Fruit fly (Drosophila melanogaster): ENCODE results near the gene CG42759.
A peak's percentile ranks its signal among the peaks of the same experiment; 100 is the strongest.

The CG42759 gene

dm6 chr3R:10142770-10143169, at the start of gene CG42759:
TSS of gene CG42759 (plus strand) at chr3R:10143070.
- no peak for TF ChIP-seq Dll (optimal IDR thresholded peaks at IDR 0.05)
- no peak for TF ChIP-seq psq (optimal IDR thresholded peaks at IDR 0.05)
- no peak for TF ChIP-seq pan (optimal IDR thresholded peaks at IDR 0.05)
- no peak for TF ChIP-seq CG8478 (optimal IDR thresholded peaks at IDR 0.05)

DNA sequence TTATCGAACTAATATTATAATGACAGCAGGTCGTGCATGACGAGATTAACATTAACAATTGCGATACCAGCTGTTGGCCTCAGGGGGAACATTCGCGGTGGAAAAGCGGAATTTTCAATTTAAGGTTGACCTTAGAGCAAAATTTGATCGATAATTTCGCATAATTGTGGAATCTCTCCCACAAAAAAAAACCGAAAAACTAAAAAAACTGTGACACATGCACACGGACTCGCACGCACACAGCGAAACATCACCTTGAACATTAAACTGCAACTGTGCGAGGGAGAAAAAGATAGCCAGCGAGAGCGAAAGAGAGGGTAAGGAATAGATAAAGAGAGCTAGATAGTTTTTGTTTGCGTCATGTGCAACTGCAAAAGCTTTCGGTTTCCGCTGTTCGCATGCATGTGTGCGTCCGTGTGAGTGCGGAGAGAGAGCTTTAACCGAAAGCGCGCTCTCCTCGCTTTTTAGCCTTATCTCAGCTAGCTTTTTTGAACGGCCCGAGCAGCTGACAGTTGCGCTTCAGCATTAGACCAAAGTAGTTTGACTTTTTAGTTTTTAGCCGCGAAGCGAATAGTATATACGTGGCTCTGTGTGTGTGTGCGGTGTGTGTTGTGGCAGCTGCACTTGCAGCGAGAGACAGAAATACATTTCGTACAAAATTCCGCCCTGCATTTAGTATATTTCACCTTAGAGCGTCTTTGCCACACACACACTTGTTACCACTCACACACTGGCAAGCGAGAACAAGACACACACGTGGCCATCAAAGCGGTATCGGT, 49.4 kb upstream of the CG42759 start:
- no peak for TF ChIP-seq usp (GFP tag; optimal IDR thresholded peaks at IDR 0.05)
- no peak for TF ChIP-seq Dll (optimal IDR thresholded peaks at IDR 0.05)
- no peak for TF ChIP-seq CG8478 (optimal IDR thresholded peaks at IDR 0.05)
- no peak for TF ChIP-seq EcR (GFP tag; optimal IDR thresholded peaks at IDR 0.05)
- TF ChIP-seq pan (optimal IDR thresholded peaks at IDR 0.05), result no peak
- no peak for TF ChIP-seq psq (optimal IDR thresholded peaks at IDR 0.05)

DNA sequence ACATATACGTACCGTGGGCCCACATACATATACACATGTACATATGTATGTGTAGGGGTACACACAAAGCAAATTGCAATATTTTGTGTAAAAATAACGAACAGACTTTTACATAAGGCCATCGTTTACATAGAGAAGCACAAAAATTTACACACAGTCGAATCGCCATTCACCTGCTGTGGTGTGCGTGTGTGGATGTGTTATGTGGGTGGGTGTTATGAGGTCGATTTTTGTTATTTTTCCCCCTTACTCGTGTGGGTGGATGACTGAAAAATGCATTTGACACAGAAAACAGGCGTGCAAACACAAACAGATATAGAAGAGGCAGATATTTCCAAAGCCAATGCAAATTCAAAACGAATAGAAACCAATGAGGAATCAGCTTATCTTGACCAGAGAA, 47.8 kb upstream of the CG42759 start:
- TF ChIP-seq pan (optimal IDR thresholded peaks at IDR 0.05) (no peak), CG8478 (optimal IDR thresholded peaks at IDR 0.05) (no peak), usp (GFP tag; optimal IDR thresholded peaks at IDR 0.05) (no peak), psq (optimal IDR thresholded peaks at IDR 0.05) (no peak)

DNA sequence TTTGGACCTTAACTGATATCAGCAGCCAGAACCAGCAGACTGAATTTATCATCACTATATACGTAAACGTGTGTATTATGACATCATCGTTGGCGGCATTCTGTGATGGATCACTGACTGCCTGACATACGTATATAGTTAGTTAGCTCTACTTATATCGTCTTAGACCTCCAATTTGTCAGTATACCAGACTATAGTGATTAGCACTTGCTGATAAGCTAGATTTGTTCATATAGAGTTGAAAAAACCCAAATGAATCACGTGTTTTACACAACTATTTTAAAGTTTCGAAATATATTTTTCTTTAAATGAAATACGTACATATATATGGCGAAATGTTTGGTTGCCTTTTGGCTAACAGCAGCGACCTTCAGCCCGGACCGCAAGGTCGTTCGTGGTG, 47.1 kb upstream of the CG42759 start:
- TF ChIP-seq Dll (optimal IDR thresholded peaks at IDR 0.05) (no peak), pan (optimal IDR thresholded peaks at IDR 0.05) (no peak), psq (optimal IDR thresholded peaks at IDR 0.05) (no peak), usp (GFP tag; optimal IDR thresholded peaks at IDR 0.05) (no peak), CG8478 (optimal IDR thresholded peaks at IDR 0.05) (no peak), EcR (GFP tag; optimal IDR thresholded peaks at IDR 0.05) (no peak)

DNA sequence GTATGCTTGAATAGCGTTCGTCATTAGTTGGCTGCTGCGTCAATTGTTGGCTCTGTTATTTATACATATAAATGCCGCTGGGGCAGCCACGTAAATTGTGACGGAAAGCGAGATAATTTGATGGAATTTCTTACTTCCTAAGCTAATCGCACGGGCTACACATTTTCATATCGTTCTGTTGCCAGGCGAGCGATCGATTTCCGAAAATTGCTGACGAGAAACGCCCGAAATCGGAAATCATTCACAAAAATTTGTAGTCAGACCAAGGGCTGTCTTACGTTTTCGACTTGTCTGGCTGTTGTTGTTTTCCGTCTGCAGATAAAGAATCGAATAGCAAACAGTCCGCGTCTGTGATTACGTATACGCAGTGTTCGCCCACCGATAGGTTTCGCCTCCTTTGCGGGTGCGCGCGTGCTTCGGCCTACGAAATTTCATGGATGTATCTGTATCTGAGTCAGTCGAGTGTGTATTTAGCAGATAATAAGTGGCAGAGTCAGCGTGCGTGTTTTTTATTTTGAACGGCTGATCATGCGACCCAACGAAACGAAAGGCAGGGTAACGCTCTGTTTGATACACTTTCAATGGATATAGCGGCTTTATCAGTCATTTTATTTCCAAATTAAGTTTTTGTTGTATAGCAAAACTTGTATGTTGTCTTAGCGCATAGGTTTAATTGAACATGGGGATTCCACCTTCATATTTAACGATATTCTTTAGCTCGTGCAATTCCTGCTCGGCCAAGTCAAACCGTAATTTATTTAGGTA, 45.2 kb upstream of the CG42759 start:
- TF ChIP-seq Dll (optimal IDR thresholded peaks at IDR 0.05) (no peak), CG8478 (optimal IDR thresholded peaks at IDR 0.05) (no peak), psq (optimal IDR thresholded peaks at IDR 0.05) (no peak), EcR (GFP tag; optimal IDR thresholded peaks at IDR 0.05) (no peak), usp (GFP tag; optimal IDR thresholded peaks at IDR 0.05) (no peak), pan (optimal IDR thresholded peaks at IDR 0.05) (no peak)

dm6 chr3R:10098296-10098675, 44.6 kb upstream of the CG42759 start:
- no peak for TF ChIP-seq psq (optimal IDR thresholded peaks at IDR 0.05)
- no peak for TF ChIP-seq pan (optimal IDR thresholded peaks at IDR 0.05)
- no peak for TF ChIP-seq CG8478 (optimal IDR thresholded peaks at IDR 0.05)
- no peak for TF ChIP-seq EcR (GFP tag; optimal IDR thresholded peaks at IDR 0.05)
- no peak for TF ChIP-seq usp (GFP tag; optimal IDR thresholded peaks at IDR 0.05)
- TF ChIP-seq Dll (optimal IDR thresholded peaks at IDR 0.05), result no peak

- no peak for TF ChIP-seq EcR (GFP tag; optimal IDR thresholded peaks at IDR 0.05)
- no peak for TF ChIP-seq Dll (optimal IDR thresholded peaks at IDR 0.05)
- no peak for TF ChIP-seq usp (GFP tag; optimal IDR thresholded peaks at IDR 0.05)
- TF ChIP-seq pan (optimal IDR thresholded peaks at IDR 0.05), result no peak
- no peak for TF ChIP-seq psq (optimal IDR thresholded peaks at IDR 0.05)
- TF ChIP-seq CG8478 (optimal IDR thresholded peaks at IDR 0.05), result no peak
These were observed 43.4 kb upstream of the CG42759 start for dm6 chr3R:10099401-10099848.

DNA sequence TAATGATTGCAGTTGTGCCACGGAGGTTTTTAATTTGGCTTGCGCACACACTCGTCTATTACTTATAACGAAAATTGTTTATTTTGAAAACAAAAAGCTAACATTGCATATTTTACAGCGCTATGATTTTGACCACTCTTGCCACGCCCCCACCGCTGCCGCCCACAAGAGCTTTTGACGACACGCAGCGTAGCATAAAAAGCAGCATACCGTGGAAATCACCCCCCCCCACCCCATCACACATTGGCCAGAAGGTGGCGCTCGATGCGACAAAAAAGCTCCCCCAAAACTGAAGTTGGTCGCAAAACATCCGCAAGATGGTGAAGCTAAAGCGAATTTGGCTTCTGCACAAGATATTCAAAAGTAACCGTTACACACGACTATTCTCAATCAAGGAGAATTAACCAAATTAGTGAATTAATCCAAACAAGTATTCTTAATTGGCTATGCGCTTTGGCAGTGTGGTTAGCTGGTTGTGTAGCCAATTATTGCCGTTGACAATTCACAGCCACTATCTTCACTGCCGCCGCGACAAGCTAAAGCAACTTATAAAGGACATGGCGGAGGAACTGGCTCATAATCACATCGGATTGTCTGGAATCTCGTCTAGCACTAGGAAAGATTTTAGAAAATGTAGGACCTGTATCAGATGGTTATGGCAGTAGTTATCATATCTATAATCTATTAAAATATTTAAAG, 42.2 kb upstream of the CG42759 start:
- TF ChIP-seq psq (optimal IDR thresholded peaks at IDR 0.05) (no peak), pan (optimal IDR thresholded peaks at IDR 0.05) (no peak), EcR (GFP tag; optimal IDR thresholded peaks at IDR 0.05) (no peak), usp (GFP tag; optimal IDR thresholded peaks at IDR 0.05) (no peak), CG8478 (optimal IDR thresholded peaks at IDR 0.05) (no peak), Dll (optimal IDR thresholded peaks at IDR 0.05) (no peak)

- TF ChIP-seq pan (optimal IDR thresholded peaks at IDR 0.05) (no peak), psq (optimal IDR thresholded peaks at IDR 0.05) (no peak), EcR (GFP tag; optimal IDR thresholded peaks at IDR 0.05) (no peak), Dll (optimal IDR thresholded peaks at IDR 0.05) (no peak), CG8478 (optimal IDR thresholded peaks at IDR 0.05) (no peak), usp (GFP tag; optimal IDR thresholded peaks at IDR 0.05) (no peak)
These were observed 36.1 kb upstream of the CG42759 start for dm6 chr3R:10106796-10107195.

- TF ChIP-seq usp (GFP tag; optimal IDR thresholded peaks at IDR 0.05) (no peak), Dll (optimal IDR thresholded peaks at IDR 0.05) (no peak), EcR (GFP tag; optimal IDR thresholded peaks at IDR 0.05) (no peak), pan (optimal IDR thresholded peaks at IDR 0.05) (no peak), psq (optimal IDR thresholded peaks at IDR 0.05) (no peak), CG8478 (optimal IDR thresholded peaks at IDR 0.05) (no peak)
These were observed 34.5 kb upstream of the CG42759 start for dm6 chr3R:10108289-10108928.

DNA sequence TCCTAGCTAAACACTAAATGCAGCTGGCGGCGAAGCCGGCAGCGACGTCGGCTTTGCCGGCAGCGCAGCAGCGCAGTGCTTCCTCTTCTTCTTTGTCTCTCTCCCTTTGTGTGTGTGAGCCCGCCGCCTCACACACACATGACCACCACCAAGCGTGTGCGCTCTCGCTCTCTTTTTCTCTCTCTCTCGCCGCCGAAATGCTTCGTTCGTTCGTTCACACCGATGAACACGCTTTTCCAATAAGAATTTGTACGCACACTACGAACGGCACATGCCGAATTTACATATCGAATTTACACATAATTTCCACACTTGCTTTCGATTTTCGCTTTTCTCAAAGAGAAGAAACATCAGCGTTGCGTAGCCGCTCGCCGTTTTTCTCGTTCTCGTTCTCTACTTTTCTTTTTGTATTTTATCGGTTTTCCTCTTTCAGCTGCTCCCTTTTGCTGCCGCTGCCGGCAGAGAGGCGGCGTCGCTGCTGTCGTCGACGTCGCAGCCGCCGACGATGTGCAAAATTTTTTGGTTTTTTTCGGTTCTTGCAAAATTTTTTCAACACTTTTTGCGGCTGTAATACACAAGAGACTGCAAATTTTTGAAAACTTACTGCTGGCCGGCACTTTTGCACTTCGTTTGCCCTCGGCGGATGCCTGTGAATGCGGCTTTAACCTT, 33.5 kb upstream of the CG42759 start:
- TF ChIP-seq usp (GFP tag; optimal IDR thresholded peaks at IDR 0.05), result no peak
- peak; percentile 95 for TF ChIP-seq Dll (optimal IDR thresholded peaks at IDR 0.05)
- no peak for TF ChIP-seq CG8478 (optimal IDR thresholded peaks at IDR 0.05)
- no peak for TF ChIP-seq psq (optimal IDR thresholded peaks at IDR 0.05)
- TF ChIP-seq EcR (GFP tag; optimal IDR thresholded peaks at IDR 0.05), result peak in 1 of 2 experiments; percentile 51

Measured in whole organism.